Worm (Caenorhabditis elegans): Measurements from ENCODE around the gene R09E10.5.

R09E10.5 gene

ce11 chrIV:10311115-10311514 is 9.0 kb upstream of the R09E10.5 start (continued):
- TF ChIP-seq ztf-3 (GFP tag; optimal IDR thresholded peaks at IDR 0.05) = no peak
- no peak for TF ChIP-seq nfyb-1 (GFP tag; IDR thresholded peaks at IDR 0.05)
- no peak for TF ChIP-seq C17E4.6 (GFP tag; IDR thresholded peaks at IDR 0.05)
- TF ChIP-seq ztf-26 (tag; optimal IDR thresholded peaks at IDR 0.05) = no peak
- peak; percentile 71; the same call in 1 of the 2 replicates for TF ChIP-seq lin-26 (GFP tag; IDR thresholded peaks at IDR 0.05)
- TF ChIP-seq ztf-22 (GFP tag; optimal IDR thresholded peaks at IDR 0.05) = no peak
- no peak for TF ChIP-seq B0336.3 (GFP tag; IDR thresholded peaks at IDR 0.05)
- TF ChIP-seq Y53G8AR.9 (GFP tag; conservative IDR thresholded peaks at IDR 0.05) = no peak
- TF ChIP-seq F55B11.4 (tag; optimal IDR thresholded peaks at IDR 0.05; ENCODE audit: borderline replicate concordance, insufficient read depth) = no peak
- no peak for TF ChIP-seq lin-40 (tag; optimal IDR thresholded peaks at IDR 0.05)
- no peak for TF ChIP-seq xnd-1 (tag; optimal IDR thresholded peaks at IDR 0.05)
- TF ChIP-seq sea-2 (GFP tag; IDR thresholded peaks at IDR 0.05) = no peak

- TF ChIP-seq pha-4 (tag; optimal IDR thresholded peaks at IDR 0.05) (no peak), dpl-1 (GFP tag; optimal IDR thresholded peaks at IDR 0.05) (no peak), dpff-1 (tag; optimal IDR thresholded peaks at IDR 0.05) (no peak), let-526 (GFP tag; IDR thresholded peaks at IDR 0.05) (no peak), unc-130 (GFP tag; optimal IDR thresholded peaks at IDR 0.05) (no peak), lir-1 (GFP tag; conservative IDR thresholded peaks at IDR 0.05) (no peak), hlh-12 (tag; optimal IDR thresholded peaks at IDR 0.05) (no peak), Y56A3A.18 (GFP tag; IDR thresholded peaks at IDR 0.05) (no peak), hrde-1 (tag; optimal IDR thresholded peaks at IDR 0.05; ENCODE audit: borderline replicate concordance) (no peak), madf-6 (GFP tag; IDR thresholded peaks at IDR 0.05) (no peak), ztf-25 (GFP tag; IDR thresholded peaks at IDR 0.05) (no peak)
Observed at ce11 chrIV:10310329-10310728, 8.2 kb upstream of the R09E10.5 start, which contains the start of gene R09E10.8. Gene R09E10.8, minus strand, starts transcription at chrIV:10310429.

- TF ChIP-seq mcd-1 (GFP tag; IDR thresholded peaks at IDR 0.05) (no peak), nhr-80 (tag; optimal IDR thresholded peaks at IDR 0.05) (no peak), rpc-1 (optimal IDR thresholded peaks at IDR 0.05) (no peak), rpc-1 (tag; optimal IDR thresholded peaks at IDR 0.05) (no peak), Y53G8AR.9 (GFP tag; conservative IDR thresholded peaks at IDR 0.05) (no peak), zim-3 (tag; optimal IDR thresholded peaks at IDR 0.05) (no peak), ztf-18 (tag; optimal IDR thresholded peaks at IDR 0.05) (no peak), ccch-3 (GFP tag; optimal IDR thresholded peaks at IDR 0.05) (no peak), madf-8 (GFP tag; conservative IDR thresholded peaks at IDR 0.05) (no peak), F57C9.4 (tag; optimal IDR thresholded peaks at IDR 0.05) (no peak), madf-3 (GFP tag; IDR thresholded peaks at IDR 0.05) (no peak), lsy-27 (tag; optimal IDR thresholded peaks at IDR 0.05; ENCODE audit: borderline replicate concordance, insufficient read depth) (no peak), Y56A3A.18 (GFP tag; IDR thresholded peaks at IDR 0.05) (no peak)
Observed at ce11 chrIV:10304383-10304782, 2.3 kb upstream of the R09E10.5 start.

- no peak for TF ChIP-seq aptf-3 (GFP tag; IDR thresholded peaks at IDR 0.05)
- TF ChIP-seq mxl-1 (tag; optimal IDR thresholded peaks at IDR 0.05) = no peak
- TF ChIP-seq chd-7 (tag; optimal IDR thresholded peaks at IDR 0.05) = no peak
- no peak for TF ChIP-seq pha-4 (tag; optimal IDR thresholded peaks at IDR 0.05)
- no peak for TF ChIP-seq hsf-1 (GFP tag; IDR thresholded peaks at IDR 0.05)
- TF ChIP-seq ccch-3 (GFP tag; optimal IDR thresholded peaks at IDR 0.05) = no peak
- TF ChIP-seq lin-40 (tag; optimal IDR thresholded peaks at IDR 0.05) = no peak
- TF ChIP-seq F10E7.11 (tag; optimal IDR thresholded peaks at IDR 0.05) = no peak
- no peak for TF ChIP-seq xnd-1 (tag; optimal IDR thresholded peaks at IDR 0.05)
- no peak for TF ChIP-seq ztf-22 (GFP tag; optimal IDR thresholded peaks at IDR 0.05)
- TF ChIP-seq Y79H2A.3 (GFP tag; conservative IDR thresholded peaks at IDR 0.05) = no peak
- TF ChIP-seq mel-28 (tag; optimal IDR thresholded peaks at IDR 0.05; ENCODE audit: borderline replicate concordance) = no peak
- no peak for TF ChIP-seq pbrm-1 (GFP tag; IDR thresholded peaks at IDR 0.05)
- TF ChIP-seq lin-35 (GFP tag; optimal IDR thresholded peaks at IDR 0.05) = no peak
- TF ChIP-seq attf-3 (GFP tag; conservative IDR thresholded peaks at IDR 0.05) = no peak
- TF ChIP-seq lsy-27 (tag; optimal IDR thresholded peaks at IDR 0.05; ENCODE audit: borderline replicate concordance, insufficient read depth) = no peak
- TF ChIP-seq unc-130 (GFP tag; optimal IDR thresholded peaks at IDR 0.05) = no peak
Observed at ce11 chrIV:10296036-10296435, 6.1 kb downstream of the R09E10.5 start.
